Fruit fly (Drosophila melanogaster) whole organism, wandering third instar larva: ENCODE measurements around the gene CG46244.

ENCODE experiments used
- Hnf4 ChIP-seq: fragments of 200-800 bp; sonication (Bioruptor generic); optimal IDR thresholded peaks from 2 replicates; lab custom pipeline; 2016; ENCODE audit warnings: missing biosample characterization, mild to moderate bottlenecking, missing genetic modification characterization
- OdsH ChIP-seq: fragments of 200-800 bp; sonication (Bioruptor generic); optimal IDR thresholded peaks from 2 replicates; lab custom pipeline; 2016; ENCODE audit warnings: missing biosample characterization, mild to moderate bottlenecking, missing genetic modification characterization
- Vsx2 ChIP-seq: fragments of 200-300, 225-300 bp; sonication (Bioruptor generic); optimal IDR thresholded peaks from 2 replicates; lab custom pipeline; 2018; ENCODE audit warnings: missing biosample characterization, missing genetic modification characterization; ENCODE audit not compliant: partially characterized antibody
- dmrt93B ChIP-seq: fragments of 200-800 bp; sonication (Bioruptor generic); optimal IDR thresholded peaks from 2 replicates; lab custom pipeline; 2018; ENCODE audit warnings: missing biosample characterization, mild to moderate bottlenecking, missing genetic modification characterization
- ey ChIP-seq: fragments of 200-800 bp; sonication (Bioruptor generic); optimal IDR thresholded peaks from 2 replicates; lab custom pipeline; 2016; ENCODE audit warnings: missing biosample characterization, missing genetic modification characterization
- tai ChIP-seq: sonication (Bioruptor generic); optimal IDR thresholded peaks from 2 replicates; lab custom pipeline; 2016; ENCODE audit warnings: missing biosample characterization, missing genetic modification characterization

- TF ChIP-seq Hnf4 (GFP tag; lab: Kevin White, UChicago) = no peak
- TF ChIP-seq dmrt93B = no peak
- TF ChIP-seq tai (GFP tag; lab: Kevin White, UChicago) = no peak
- no peak for TF ChIP-seq OdsH (GFP tag; lab: Kevin White, UChicago)
- TF ChIP-seq Vsx2 (GFP tag; lab: Kevin White, UChicago) = no peak
- no peak for TF ChIP-seq ey (GFP tag; lab: Kevin White, UChicago)
Measured at dm6 chr2L:19769703-19770102, 163.3 kb downstream of the CG46244 start.
